Worm (Caenorhabditis elegans) whole organism, midembryonic: ENCODE measurements around the gene glr-1.

Experiments used
- klf-2 ChIP-seq: fragments of 200-800 bp; sonication (Bioruptor generic); conservative IDR thresholded peaks from 2 replicates; pipeline ENCODE4 v1.3.6; 2022; ENCODE audit warnings: missing genetic modification reagents, missing genetic modification characterization, missing compliant biosample characterization
- ztf-23 ChIP-seq: fragments of 200-800 bp; sonication (Bioruptor generic); IDR thresholded peaks from 2 replicates; pipeline ENCODE4 v1.3.6; 2022; ENCODE audit warnings: missing genetic modification reagents, missing genetic modification characterization, missing compliant biosample characterization

ce11 chrIII:8616587-8616986, 28.1 kb upstream of the glr-1 start, which contains the start of gene C06E1.11:
- TF ChIP-seq ztf-23 (GFP tag; lab: Robert Waterston, UW) (no peak), klf-2 (GFP tag; lab: Robert Waterston, UW) (no peak)
